Worm (Caenorhabditis elegans): Measurements from ENCODE around the gene ltah-1.1.
"Not testable (repeated sequence)": the region's sequence is repeated elsewhere in the genome, so short reads cannot be mapped to it uniquely, and the experiment has no call there.

Gene ltah-1.1

ce11 chrIV:12302885-12303284 is 23.5 kb downstream of the ltah-1.1 start:
- TF ChIP-seq ceh-16 (tag; optimal IDR thresholded peaks at IDR 0.05), result no peak
- TF ChIP-seq gmeb-1 (tag; optimal IDR thresholded peaks at IDR 0.05), result no peak
- no peak for TF ChIP-seq nhr-6 (tag; optimal IDR thresholded peaks at IDR 0.05)
- TF ChIP-seq fos-1 (tag; optimal IDR thresholded peaks at IDR 0.05), result peak; percentile 60
- no peak for TF ChIP-seq nhr-12 (tag; optimal IDR thresholded peaks at IDR 0.05)
- no peak for TF ChIP-seq unc-55 (GFP tag; optimal IDR thresholded peaks at IDR 0.05)
- TF ChIP-seq sma-9 (GFP tag; optimal IDR thresholded peaks at IDR 0.05), result no peak
- no peak for TF ChIP-seq sma-9 (tag; optimal IDR thresholded peaks at IDR 0.05)
- TF ChIP-seq lin-39 (tag; optimal IDR thresholded peaks at IDR 0.05), result no peak

- TF ChIP-seq C34F6.9 (tag; optimal IDR thresholded peaks at IDR 0.05), result no peak
- no peak for TF ChIP-seq sma-9 (GFP tag; optimal IDR thresholded peaks at IDR 0.05)
- TF ChIP-seq sma-9 (tag; optimal IDR thresholded peaks at IDR 0.05), result no peak
- TF ChIP-seq nhr-237 (tag; optimal IDR thresholded peaks at IDR 0.05), result no peak
Measured at ce11 chrIV:12304750-12305149, 25.3 kb downstream of the ltah-1.1 start.

DNA sequence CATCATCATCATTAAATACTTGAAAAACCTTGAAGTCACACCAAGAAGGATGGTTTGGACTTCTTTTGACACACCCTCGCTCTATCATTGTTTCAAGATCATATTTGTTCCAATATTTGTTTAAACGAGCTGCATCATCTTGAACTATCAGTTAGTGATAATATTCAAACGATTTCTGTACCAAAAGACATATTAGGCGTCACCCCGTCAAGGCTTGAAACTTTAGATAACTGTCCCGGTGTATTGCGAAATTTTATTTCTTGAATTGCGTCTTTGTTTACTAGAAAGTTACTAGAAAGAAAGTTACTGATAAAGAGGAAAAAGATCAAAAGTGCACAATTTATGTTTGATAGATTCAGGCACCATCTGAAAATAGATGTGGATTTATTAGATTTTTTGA is 26.5 kb downstream of the ltah-1.1 start:
- TF ChIP-seq ceh-16 (tag; optimal IDR thresholded peaks at IDR 0.05) (no peak), unc-55 (GFP tag; optimal IDR thresholded peaks at IDR 0.05) (no peak), sma-9 (GFP tag; optimal IDR thresholded peaks at IDR 0.05) (peak; percentile 40), sma-9 (tag; optimal IDR thresholded peaks at IDR 0.05) (no peak), mdl-1 (tag; optimal IDR thresholded peaks at IDR 0.05) (no peak), blmp-1 (tag; optimal IDR thresholded peaks at IDR 0.05; ENCODE audit: insufficient read depth) (no peak), sma-3 (GFP tag; optimal IDR thresholded peaks at IDR 0.05) (no peak), fos-1 (tag; optimal IDR thresholded peaks at IDR 0.05) (peak; percentile 89), ceh-82 (tag; optimal IDR thresholded peaks at IDR 0.05) (no peak), nhr-25 (tag; optimal IDR thresholded peaks at IDR 0.05) (no peak), ama-1 (optimal IDR thresholded peaks at IDR 0.05) (no peak)

DNA sequence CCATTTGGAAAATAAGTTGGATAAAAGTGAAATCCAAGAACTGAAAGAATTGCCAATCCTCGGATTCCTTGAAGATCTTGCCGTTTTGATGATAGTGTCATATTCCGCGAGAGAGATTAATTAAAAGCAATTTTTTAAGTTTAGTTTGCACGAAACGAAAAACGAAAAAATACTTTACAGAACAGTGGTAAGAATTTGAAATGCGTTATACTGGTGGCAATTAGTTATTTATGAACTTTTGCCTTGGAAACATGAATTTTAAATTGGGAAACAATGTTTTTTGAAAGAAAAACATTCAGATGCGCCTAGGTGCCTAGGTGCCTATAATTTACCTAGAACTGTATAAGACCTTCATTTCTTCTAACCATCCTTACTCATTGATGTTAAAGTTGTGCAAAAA is 28.3 kb downstream of the ltah-1.1 start, which contains the start of gene oac-57:
oac-57 (minus strand) TSS at position 101 of the 400 bp plus-strand sequence.
- TF ChIP-seq ceh-16 (tag; optimal IDR thresholded peaks at IDR 0.05) (no peak), lsy-2 (tag; optimal IDR thresholded peaks at IDR 0.05) (no peak), C34F6.9 (tag; optimal IDR thresholded peaks at IDR 0.05) (no peak), ztf-1 (GFP tag; conservative IDR thresholded peaks at IDR 0.05) (no peak), unc-55 (GFP tag; optimal IDR thresholded peaks at IDR 0.05) (no peak)

DNA sequence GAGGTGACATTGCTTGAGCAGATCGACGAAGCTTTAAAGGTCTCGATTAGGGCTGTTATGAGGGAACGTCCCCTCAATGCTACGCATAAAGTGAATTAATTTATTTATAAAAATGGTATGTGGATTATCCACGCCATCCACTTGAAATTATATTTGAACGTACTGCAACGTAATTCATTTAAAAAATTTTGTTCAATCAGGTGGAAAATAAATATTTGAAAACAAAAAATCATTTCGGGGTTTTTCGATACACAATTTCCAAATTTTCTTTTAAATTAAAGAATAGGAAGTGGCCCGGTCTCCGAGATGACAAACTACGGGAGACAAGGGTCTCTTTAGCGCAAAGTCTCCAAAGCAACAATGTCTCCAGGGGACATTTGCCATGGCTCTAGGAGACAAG is 32.2 kb downstream of the ltah-1.1 start, which contains the start of gene oac-58:
oac-58 (minus strand) TSS at position 101 of the 400 bp plus-strand sequence.
- TF ChIP-seq Y55F3AM.14 (GFP tag; optimal IDR thresholded peaks at IDR 0.05), result no peak
- no peak for TF ChIP-seq ceh-82 (tag; optimal IDR thresholded peaks at IDR 0.05)
- no peak for TF ChIP-seq lin-13 (GFP tag; optimal IDR thresholded peaks at IDR 0.05)
- TF ChIP-seq nhr-10 (tag; optimal IDR thresholded peaks at IDR 0.05), result no peak

- not testable (repeated sequence) for TF ChIP-seq blmp-1 (tag; optimal IDR thresholded peaks at IDR 0.05; ENCODE audit: insufficient read depth); mab-5 (tag; optimal IDR thresholded peaks at IDR 0.05); lin-39 (tag; optimal IDR thresholded peaks at IDR 0.05)
Measured at ce11 chrIV:12326932-12327331, 47.5 kb downstream of the ltah-1.1 start, which contains the start of gene F19B6.3. Gene F19B6.3, plus strand, starts transcription at chrIV:12327232.

DNA sequence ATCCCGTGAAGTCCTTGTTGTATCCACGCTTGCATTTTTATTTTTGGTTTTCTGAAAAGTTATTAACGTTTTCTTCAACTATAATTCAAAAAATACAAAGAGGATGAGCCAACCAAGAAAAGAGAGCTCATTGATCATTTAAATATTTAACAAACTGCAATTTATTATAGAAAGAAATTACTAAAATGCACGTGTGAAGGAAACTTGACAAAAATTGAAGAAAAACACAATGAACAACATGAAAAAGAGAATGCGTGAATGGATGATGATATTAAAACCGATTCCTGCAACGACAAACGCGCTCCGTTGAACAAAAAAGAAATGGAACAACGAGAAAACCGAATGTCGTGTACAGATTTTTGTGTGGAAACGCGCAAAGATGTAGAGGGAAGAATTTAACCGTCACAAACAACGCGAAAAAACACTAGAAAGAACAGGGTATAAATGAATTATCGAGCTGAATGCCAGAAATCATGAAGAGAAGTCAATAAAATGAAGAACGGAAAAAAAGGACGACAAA is 51.5 kb downstream of the ltah-1.1 start, which contains the start of gene ufd-1:
ufd-1 (minus strand) TSS at position 51 of the 520 bp plus-strand sequence.
- TF ChIP-seq nhr-129 (tag; optimal IDR thresholded peaks at IDR 0.05) (peak; percentile 47), unc-55 (GFP tag; optimal IDR thresholded peaks at IDR 0.05) (peak; percentile 1), fos-1 (tag; optimal IDR thresholded peaks at IDR 0.05) (peak; percentile 0), lsy-2 (tag; optimal IDR thresholded peaks at IDR 0.05) (peak in 1 of 2 experiments; percentile 16), sem-4 (tag; optimal IDR thresholded peaks at IDR 0.05) (no peak)

Data from whole organism, L2 larva.